Worm (Caenorhabditis elegans) whole organism, young adult: ENCODE data around the gene fipr-29.

Experiments used
- C06A6.2 ChIP-seq: fragments of 200-800 bp; sonication (Bioruptor generic); conservative IDR thresholded peaks from 2 replicates; pipeline ENCODE4 v1.3.6; 2022; ENCODE audit warnings: missing genetic modification characterization, missing compliant biosample characterization
- C17E4.6 ChIP-seq: fragments of 200-800 bp; sonication (Bioruptor generic); IDR thresholded peaks from 2 replicates; pipeline ENCODE4 v1.3.6; 2022; ENCODE audit warnings: missing genetic modification reagents, missing genetic modification characterization, missing compliant biosample characterization
- F10E7.11 ChIP-seq: sonication (generic microtip); optimal IDR thresholded peaks from 2 replicates; lab custom pipeline; 2017; ENCODE audit warnings: mild to moderate bottlenecking, missing genetic modification characterization, moderate library complexity, missing compliant biosample characterization
- F22D6.2 ChIP-seq: sonication (generic microtip); optimal IDR thresholded peaks from 2 replicates; lab custom pipeline; 2016; ENCODE audit warnings: mild to moderate bottlenecking, missing genetic modification characterization, missing compliant biosample characterization
- F33H1.4 ChIP-seq: fragments of 200-800 bp; sonication (Bioruptor generic); IDR thresholded peaks from 2 replicates; pipeline ENCODE4 v1.3.6; 2022; ENCODE audit warnings: missing genetic modification reagents, missing genetic modification characterization, missing compliant biosample characterization
- F52B5.7 ChIP-seq: sonication (generic microtip); optimal IDR thresholded peaks from 2 replicates; lab custom pipeline; 2016; ENCODE audit warnings: mild to moderate bottlenecking, missing genetic modification characterization, missing compliant biosample characterization
- F55B11.4 ChIP-seq: sonication (generic microtip); optimal IDR thresholded peaks from 2 replicates; lab custom pipeline; 2016; ENCODE audit warnings: missing compliant biosample characterization, missing genetic modification characterization, borderline replicate concordance; ENCODE audit not compliant: insufficient read depth
- K11D2.4 ChIP-seq: fragments of 200-800 bp; sonication (Bioruptor generic); IDR thresholded peaks from 2 replicates; pipeline ENCODE4 v1.3.6; 2022; ENCODE audit warnings: missing genetic modification reagents, missing genetic modification characterization, missing compliant biosample characterization
- Y53F4B.3 ChIP-seq: fragments of 200-800 bp; sonication (Bioruptor generic); IDR thresholded peaks from 2 replicates; pipeline ENCODE4 v1.3.6; 2022; ENCODE audit warnings: missing genetic modification reagents, missing genetic modification characterization, missing compliant biosample characterization
- Y95B8A.8 ChIP-seq: fragments of 200-800 bp; sonication (Bioruptor generic); IDR thresholded peaks from 2 replicates; pipeline ENCODE4 v1.3.6; 2022; ENCODE audit warnings: missing genetic modification reagents, missing genetic modification characterization, missing compliant biosample characterization
- akir-1 ChIP-seq: fragments of 200-800 bp; sonication (Bioruptor generic); optimal IDR thresholded peaks from 2 replicates; lab custom pipeline; 2018; ENCODE audit warnings: mild to moderate bottlenecking, missing genetic modification characterization, moderate library complexity, missing compliant biosample characterization
- attf-5 ChIP-seq: fragments of 200-800 bp; sonication (Bioruptor generic); optimal IDR thresholded peaks from 2 replicates; lab custom pipeline; 2018; ENCODE audit warnings: mild to moderate bottlenecking, missing genetic modification characterization, missing compliant biosample characterization
- bed-1 ChIP-seq: fragments of 200-800 bp; sonication (Bioruptor generic); IDR thresholded peaks from 2 replicates; pipeline ENCODE4 v1.3.6; 2022; ENCODE audit warnings: missing genetic modification reagents, missing genetic modification characterization, missing compliant biosample characterization
- ccch-3 ChIP-seq: fragments of 200-800 bp; sonication (Bioruptor generic); optimal IDR thresholded peaks from 2 replicates; lab custom pipeline; 2018; ENCODE audit warnings: mild to moderate bottlenecking, missing genetic modification characterization, missing compliant biosample characterization
- ceh-40 ChIP-seq: fragments of 200-800 bp; sonication (Bioruptor generic); IDR thresholded peaks from 2 replicates; pipeline ENCODE4 v1.3.6; 2022; ENCODE audit warnings: missing genetic modification characterization, missing compliant biosample characterization
- ceh-58 ChIP-seq: fragments of 200-800 bp; sonication (Bioruptor generic); IDR thresholded peaks from 2 replicates; pipeline ENCODE4 v1.3.6; 2022; ENCODE audit warnings: missing genetic modification characterization, missing compliant biosample characterization
- die-1 ChIP-seq: sonication (generic microtip); optimal IDR thresholded peaks from 2 replicates; lab custom pipeline; 2016; ENCODE audit warnings: missing genotype, mild to moderate bottlenecking, missing genetic modification characterization, missing compliant biosample characterization
- dpff-1 ChIP-seq: sonication (generic microtip); optimal IDR thresholded peaks from 2 replicates; lab custom pipeline; 2017; ENCODE audit warnings: mild to moderate bottlenecking, missing genetic modification characterization, missing compliant biosample characterization
- egl-44 ChIP-seq: fragments of 200-800 bp; sonication (Bioruptor generic); IDR thresholded peaks from 2 replicates; pipeline ENCODE4 v1.3.6; 2022; ENCODE audit warnings: missing genetic modification reagents, missing genetic modification characterization, missing compliant biosample characterization
- egrh-3 ChIP-seq: fragments of 200-800 bp; sonication (Bioruptor generic); IDR thresholded peaks from 2 replicates; pipeline ENCODE4 v1.3.6; 2022; ENCODE audit warnings: missing genetic modification reagents, missing genetic modification characterization, missing compliant biosample characterization
- ekl-4 ChIP-seq: fragments of 200-800 bp; sonication (Bioruptor generic); IDR thresholded peaks from 2 replicates; pipeline ENCODE4 v1.3.6; 2022; ENCODE audit warnings: missing genetic modification reagents, missing genetic modification characterization, missing compliant biosample characterization
- him-1 ChIP-seq: sonication (generic microtip); optimal IDR thresholded peaks from 2 replicates; lab custom pipeline; 2016; ENCODE audit warnings: missing genotype, missing genetic modification reagents, missing genetic modification characterization, missing compliant biosample characterization
- hlh-12 ChIP-seq: sonication (generic microtip); optimal IDR thresholded peaks from 2 replicates; lab custom pipeline; 2016; ENCODE audit warnings: missing genetic modification characterization, missing compliant biosample characterization
- hlh-26 ChIP-seq: fragments of 200-800 bp; sonication (Bioruptor generic); conservative IDR thresholded peaks from 2 replicates; pipeline ENCODE4 v1.3.6; 2022; ENCODE audit warnings: missing genetic modification reagents, missing genetic modification characterization, missing compliant biosample characterization
- hmg-1.2 ChIP-seq: fragments of 200-800 bp; sonication (Bioruptor generic); IDR thresholded peaks from 2 replicates; pipeline ENCODE4 v1.3.6; 2022; ENCODE audit warnings: missing genetic modification reagents, missing genetic modification characterization, missing compliant biosample characterization
- lin-26 ChIP-seq: fragments of 200-800 bp; sonication (Bioruptor generic); IDR thresholded peaks from 2 replicates; pipeline ENCODE4 v1.3.6; 2022; ENCODE audit warnings: missing genetic modification reagents, missing genetic modification characterization, missing compliant biosample characterization
- lin-35 ChIP-seq, 3 experiments: fragments of 150-350 bp in 2 of 3; sonication (generic microtip) in 1 of 3; optimal IDR thresholded peaks; 2 replicates each; lab custom pipeline; 2014 to 2018; ENCODE audit warnings: missing biosample characterization in 3 of 3, missing genetic modification characterization in 3 of 3, missing genetic modification reagents in 3 of 3
- lin-54 ChIP-seq: fragments of 200-800 bp; sonication (Bioruptor generic); optimal IDR thresholded peaks from 2 replicates; lab custom pipeline; 2018; ENCODE audit warnings: mild to moderate bottlenecking, missing genetic modification characterization, missing compliant biosample characterization
- madf-6 ChIP-seq: fragments of 200-800 bp; sonication (Bioruptor generic); IDR thresholded peaks from 2 replicates; pipeline ENCODE4 v1.3.6; 2022; ENCODE audit warnings: missing genetic modification reagents, missing genetic modification characterization, missing compliant biosample characterization
- madf-8 ChIP-seq: fragments of 200-800 bp; sonication (Bioruptor generic); conservative IDR thresholded peaks from 2 replicates; pipeline ENCODE4 v1.3.6; 2022; ENCODE audit warnings: missing genetic modification reagents, missing genetic modification characterization, missing compliant biosample characterization
- mel-28 ChIP-seq: sonication (generic microtip); optimal IDR thresholded peaks from 2 replicates; lab custom pipeline; 2016; ENCODE audit warnings: borderline replicate concordance, mild to moderate bottlenecking, missing genetic modification characterization, missing compliant biosample characterization
- nfya-2 ChIP-seq: fragments of 200-800 bp; sonication (Bioruptor generic); IDR thresholded peaks from 2 replicates; pipeline ENCODE4 v1.3.6; 2022; ENCODE audit warnings: missing genetic modification reagents, missing genetic modification characterization, missing compliant biosample characterization
- nfyb-1 ChIP-seq: fragments of 200-800 bp; sonication (Bioruptor generic); IDR thresholded peaks from 2 replicates; pipeline ENCODE4 v1.3.6; 2022; ENCODE audit warnings: missing genetic modification reagents, missing genetic modification characterization, missing compliant biosample characterization
- nhr-120 ChIP-seq: fragments of 200-800 bp; sonication (Bioruptor generic); IDR thresholded peaks from 2 replicates; pipeline ENCODE4 v1.3.6; 2022; ENCODE audit warnings: missing genetic modification characterization, missing compliant biosample characterization
- nhr-80 ChIP-seq: sonication (generic microtip); optimal IDR thresholded peaks from 2 replicates; lab custom pipeline; 2016; ENCODE audit warnings: missing genetic modification characterization, missing compliant biosample characterization
- nhr-90 ChIP-seq: sonication (generic microtip); optimal IDR thresholded peaks from 2 replicates; lab custom pipeline; 2016; ENCODE audit warnings: missing genotype, mild to moderate bottlenecking, missing genetic modification characterization, missing compliant biosample characterization
- pbrm-1 ChIP-seq: fragments of 200-800 bp; sonication (Bioruptor generic); IDR thresholded peaks from 2 replicates; pipeline ENCODE4 v1.3.6; 2022; ENCODE audit warnings: missing genetic modification reagents, missing genetic modification characterization, missing compliant biosample characterization
- pha-4 ChIP-seq: fragments of 150-350 bp; sonication (generic microtip); optimal IDR thresholded peaks from 2 replicates; lab custom pipeline; 2014; ENCODE audit warnings: missing biosample characterization, missing genetic modification reagents, missing genetic modification characterization
- rcor-1 ChIP-seq: fragments of 200-800 bp; sonication (Bioruptor generic); IDR thresholded peaks from 2 replicates; pipeline ENCODE4 v1.3.6; 2022; ENCODE audit warnings: missing genetic modification reagents, missing genetic modification characterization, missing compliant biosample characterization
- rec-8 ChIP-seq, 2 experiments: sonication (generic microtip); optimal IDR thresholded peaks; 2 replicates each; lab custom pipeline; 2016; ENCODE audit warnings: mild to moderate bottlenecking in 2 of 2, missing genetic modification characterization in 2 of 2, missing genetic modification reagents in 2 of 2, missing genotype in 2 of 2, missing biosample characterization in 1 of 2, missing compliant biosample characterization in 1 of 2, moderate library complexity in 1 of 2
- snpc-1.1 ChIP-seq: sonication (generic microtip); optimal IDR thresholded peaks from 2 replicates; lab custom pipeline; 2017; ENCODE audit warnings: missing genetic modification characterization, mild to moderate bottlenecking, missing compliant biosample characterization, antibody characterized with exemption, moderate library complexity, missing genotype, missing genetic modification reagents; ENCODE audit not compliant: insufficient read depth
- sptf-2 ChIP-seq: fragments of 200-800 bp; sonication (Bioruptor generic); optimal IDR thresholded peaks from 2 replicates; lab custom pipeline; 2018; ENCODE audit warnings: mild to moderate bottlenecking, missing genetic modification characterization, missing compliant biosample characterization
- tbp1 ChIP-seq: fragments of 200-800 bp; sonication (Bioruptor generic); optimal IDR thresholded peaks from 2 replicates; lab custom pipeline; 2018; ENCODE audit warnings: mild to moderate bottlenecking, missing genetic modification characterization, missing compliant biosample characterization
- tbx-9 ChIP-seq: sonication (generic microtip); optimal IDR thresholded peaks from 2 replicates; lab custom pipeline; 2016; ENCODE audit warnings: borderline replicate concordance, missing genetic modification characterization, inconsistent platforms, missing compliant biosample characterization
- unc-62 ChIP-seq: fragments of 150-350 bp; optimal IDR thresholded peaks from 2 replicates; lab custom pipeline; 2014; ENCODE audit warnings: missing biosample characterization, missing genetic modification reagents, missing genetic modification characterization
- zfh-2 ChIP-seq: fragments of 200-800 bp; sonication (Bioruptor generic); conservative IDR thresholded peaks from 2 replicates; pipeline ENCODE4 v1.3.6; 2022; ENCODE audit warnings: missing genetic modification reagents, missing genetic modification characterization, missing compliant biosample characterization
- zim-3 ChIP-seq: sonication (generic microtip); optimal IDR thresholded peaks from 2 replicates; lab custom pipeline; 2017; ENCODE audit warnings: mild to moderate bottlenecking, missing genetic modification characterization, moderate library complexity, missing compliant biosample characterization
- ztf-25 ChIP-seq: fragments of 200-800 bp; sonication (Bioruptor generic); IDR thresholded peaks from 2 replicates; pipeline ENCODE4 v1.3.6; 2022; ENCODE audit warnings: missing genetic modification reagents, missing genetic modification characterization, missing compliant biosample characterization
- ztf-6 ChIP-seq: fragments of 200-800 bp; sonication (Bioruptor generic); IDR thresholded peaks from 2 replicates; pipeline ENCODE4 v1.3.6; 2022; ENCODE audit warnings: missing genetic modification reagents, missing genetic modification characterization, missing compliant biosample characterization

Gene fipr-29

DNA sequence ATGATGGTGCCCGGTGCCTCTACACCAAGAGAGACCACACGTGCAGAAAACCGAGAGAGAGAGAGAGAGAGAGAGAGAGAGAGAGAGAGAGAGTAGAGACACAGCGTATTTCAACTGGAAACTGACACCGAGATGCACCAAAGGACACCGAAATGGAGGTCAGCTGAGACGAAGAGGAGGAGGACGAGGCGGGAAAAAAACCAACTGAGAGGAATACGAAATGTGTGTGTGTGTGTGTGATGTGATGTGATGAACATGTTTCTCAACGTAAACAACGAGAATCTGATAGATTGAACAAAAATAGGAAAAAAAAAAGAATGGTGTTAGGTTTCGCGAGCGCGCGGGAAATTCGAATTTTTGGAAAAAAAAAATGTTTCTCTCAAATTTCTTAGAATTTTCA, 22.8 kb downstream of the fipr-29 start:
- TF ChIP-seq mel-28 (tag; lab: Kevin White, UChicago): no peak
- TF ChIP-seq F33H1.4: no peak
- no peak for TF ChIP-seq die-1 (tag; lab: Kevin White, UChicago)
- TF ChIP-seq snpc-1.1 (tag; lab: Kevin White, UChicago): no peak
- no peak for TF ChIP-seq F10E7.11
- TF ChIP-seq sptf-2: no peak
- TF ChIP-seq ceh-58 (GFP tag; lab: Robert Waterston, UW): no peak
- no peak for TF ChIP-seq ekl-4 (GFP tag; lab: Robert Waterston, UW)
- no peak for TF ChIP-seq F52B5.7 (tag; lab: Kevin White, UChicago)
- TF ChIP-seq zfh-2 (GFP tag; lab: Robert Waterston, UW): peak; percentile 78
- peak; percentile 9; the same call in 1 of the 2 replicates for TF ChIP-seq K11D2.4 (GFP tag; lab: Robert Waterston, UW)
- no peak for TF ChIP-seq akir-1 (GFP tag; lab: Kevin White, UChicago)
- TF ChIP-seq rcor-1 (GFP tag; lab: Robert Waterston, UW): no peak
- TF ChIP-seq ztf-25 (GFP tag; lab: Robert Waterston, UW): no peak
- TF ChIP-seq madf-6 (GFP tag; lab: Robert Waterston, UW): no peak
- no peak for TF ChIP-seq bed-1 (GFP tag; lab: Robert Waterston, UW)
- TF ChIP-seq nfyb-1 (GFP tag; lab: Robert Waterston, UW): no peak
- peak; percentile 70 for TF ChIP-seq nhr-80
- TF ChIP-seq egl-44 (GFP tag; lab: Robert Waterston, UW): no peak
- TF ChIP-seq hlh-12 (tag; lab: Kevin White, UChicago): no peak
- TF ChIP-seq nhr-120: no peak
- TF ChIP-seq egrh-3 (GFP tag; lab: Robert Waterston, UW): peak; percentile 57
- no peak for TF ChIP-seq hlh-26
- TF ChIP-seq pbrm-1 (GFP tag; lab: Robert Waterston, UW): no peak
- TF ChIP-seq him-1 (tag; lab: Kevin White, UChicago): no peak
- no peak for TF ChIP-seq madf-8 (GFP tag; lab: Robert Waterston, UW)
- TF ChIP-seq ztf-6 (GFP tag; lab: Robert Waterston, UW): no peak
- no peak for TF ChIP-seq unc-62 (GFP tag; lab: Kevin White, UChicago)
- TF ChIP-seq dpff-1 (tag; lab: Kevin White, UChicago): no peak
- no peak for TF ChIP-seq Y53F4B.3 (GFP tag; lab: Robert Waterston, UW)
- TF ChIP-seq Y95B8A.8 (GFP tag; lab: Robert Waterston, UW): no peak
- TF ChIP-seq C06A6.2 (GFP tag; lab: Robert Waterston, UW): no peak
- no peak for TF ChIP-seq zim-3 (tag; lab: Kevin White, UChicago)
- no peak for TF ChIP-seq lin-26
- TF ChIP-seq attf-5 (GFP tag; lab: Kevin White, UChicago): peak; percentile 75
- TF ChIP-seq lin-35 (GFP tag; optimal IDR thresholded peaks at IDR 0.05; lab: Kevin White, UChicago): peak in 1 of 3 experiments; percentile 51
- TF ChIP-seq F22D6.2: no peak
- TF ChIP-seq rec-8 (tag; optimal IDR thresholded peaks at IDR 0.05; lab: Kevin White, UChicago): no peak
- no peak for TF ChIP-seq nfya-2
- TF ChIP-seq ccch-3: no peak
- peak; percentile 43; the same call in 1 of the 2 replicates for TF ChIP-seq hmg-1.2 (GFP tag; lab: Robert Waterston, UW)
- TF ChIP-seq tbp1 (GFP tag; lab: Kevin White, UChicago): peak; percentile 5
- no peak for TF ChIP-seq F55B11.4
- TF ChIP-seq ceh-40 (GFP tag; lab: Robert Waterston, UW): no peak
- TF ChIP-seq nhr-90 (tag; lab: Kevin White, UChicago): no peak
- TF ChIP-seq lin-54: peak; percentile 44
- TF ChIP-seq tbx-9 (tag; lab: Kevin White, UChicago): no peak
- no peak for TF ChIP-seq C17E4.6
- TF ChIP-seq pha-4: no peak
